Fruit fly (Drosophila melanogaster): ENCODE results near the gene Jhbp5.

DNA sequence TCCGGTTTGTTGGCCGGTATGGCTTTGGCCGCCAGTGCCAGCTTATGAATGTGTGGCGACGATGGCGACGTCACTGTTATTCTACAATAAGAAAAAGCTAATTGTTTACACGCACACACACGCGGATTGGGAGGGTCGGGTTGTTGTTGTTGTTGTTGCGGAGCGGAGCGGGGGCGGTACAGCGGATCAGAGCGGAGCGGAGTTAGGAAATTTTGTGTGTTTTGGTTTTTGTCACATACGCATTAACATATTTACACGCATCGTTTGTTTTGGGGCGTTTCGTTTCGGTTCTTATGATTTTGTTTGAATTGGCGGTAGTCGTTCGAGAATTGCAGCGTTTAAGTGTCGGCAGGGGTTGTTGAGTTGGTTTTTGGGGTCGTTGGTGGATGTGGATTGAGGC, 23.3 kb upstream of the Jhbp5 start:
- no peak for TF ChIP-seq CG34367 (tag; optimal IDR thresholded peaks at IDR 0.05)
- TF ChIP-seq CG13204 (GFP tag; optimal IDR thresholded peaks at IDR 0.05) = no peak
- TF ChIP-seq Pif1B (GFP tag; optimal IDR thresholded peaks at IDR 0.05) = no peak
- TF ChIP-seq CG4496 (GFP tag; IDR thresholded peaks at IDR 0.05) = no peak
